Worm (Caenorhabditis elegans) whole organism, mixed stage, embryonic: ENCODE results near the gene cdh-9.

Experiments
- M03D4.4 ChIP-seq: sonication (generic microtip); optimal IDR thresholded peaks from 2 replicates; lab custom pipeline; 2017; ENCODE audit warnings: mild to moderate bottlenecking, missing genetic modification characterization, missing compliant biosample characterization
- bed-3 ChIP-seq: fragments of 200-800 bp; sonication (Bioruptor generic); optimal IDR thresholded peaks from 3 replicates; lab custom pipeline; 2018; ENCODE audit warnings: mild to moderate bottlenecking, missing genetic modification characterization, moderate library complexity, missing compliant biosample characterization
- blmp-1 ChIP-seq: fragments of 150-350 bp; optimal IDR thresholded peaks from 2 replicates; lab custom pipeline; 2014; ENCODE audit warnings: missing biosample characterization, missing genetic modification characterization
- ceh-39 ChIP-seq: fragments of 150-350 bp; optimal IDR thresholded peaks from 2 replicates; lab custom pipeline; 2014; ENCODE audit warnings: missing biosample characterization, missing genetic modification characterization
- ceh-43 ChIP-seq: fragments of 200-800 bp; sonication (Bioruptor generic); optimal IDR thresholded peaks from 2 replicates; lab custom pipeline; 2018; ENCODE audit warnings: mild to moderate bottlenecking, missing genetic modification characterization, moderate library complexity, missing compliant biosample characterization
- ceh-83 ChIP-seq: fragments of 200-800 bp; sonication (Bioruptor generic); optimal IDR thresholded peaks from 2 replicates; lab custom pipeline; 2018; ENCODE audit warnings: mild to moderate bottlenecking, missing genetic modification characterization, missing compliant biosample characterization
- ces-1 ChIP-seq: fragments of 150-350 bp; optimal IDR thresholded peaks from 2 replicates; lab custom pipeline; 2014; ENCODE audit warnings: missing biosample characterization, missing genetic modification reagents, missing genetic modification characterization
- cnd-1 ChIP-seq: fragments of 200-800 bp; sonication (Bioruptor generic); optimal IDR thresholded peaks from 2 replicates; lab custom pipeline; 2018; ENCODE audit warnings: mild to moderate bottlenecking, missing genetic modification characterization, missing compliant biosample characterization
- drap-1 ChIP-seq: fragments of 200-800 bp; sonication (Bioruptor generic); optimal IDR thresholded peaks from 3 replicates; lab custom pipeline; 2018; ENCODE audit warnings: mild to moderate bottlenecking, missing genetic modification characterization, missing compliant biosample characterization
- elt-1 ChIP-seq: sonication (generic microtip); optimal IDR thresholded peaks from 2 replicates; lab custom pipeline; 2017; ENCODE audit warnings: missing genetic modification characterization, mild to moderate bottlenecking, missing compliant biosample characterization, antibody characterized with exemption, moderate library complexity, borderline replicate concordance; ENCODE audit not compliant: insufficient read depth
- elt-3 ChIP-seq: fragments of 150-350 bp; optimal IDR thresholded peaks from 2 replicates; lab custom pipeline; 2014; ENCODE audit warnings: missing biosample characterization, missing genetic modification characterization
- flh-1 ChIP-seq: fragments of 200-800 bp; sonication (Bioruptor generic); optimal IDR thresholded peaks from 2 replicates; lab custom pipeline; 2018; ENCODE audit warnings: mild to moderate bottlenecking, missing genetic modification characterization, moderate library complexity, missing compliant biosample characterization
- ham-2 ChIP-seq: fragments of 200-800 bp; sonication (Bioruptor generic); optimal IDR thresholded peaks from 2 replicates; lab custom pipeline; 2018; ENCODE audit warnings: mild to moderate bottlenecking, missing genetic modification characterization, missing compliant biosample characterization
- hlh-1 ChIP-seq: fragments of 150-350 bp; optimal IDR thresholded peaks from 2 replicates; lab custom pipeline; 2014; ENCODE audit warnings: missing biosample characterization, missing genetic modification reagents, missing genetic modification characterization
- lin-13 ChIP-seq: fragments of 150-350 bp; optimal IDR thresholded peaks from 2 replicates; lab custom pipeline; 2014; ENCODE audit warnings: missing biosample characterization, missing genetic modification characterization
- lin-32 ChIP-seq: fragments of 200-800 bp; sonication (Bioruptor generic); optimal IDR thresholded peaks from 2 replicates; lab custom pipeline; 2018; ENCODE audit warnings: mild to moderate bottlenecking, missing genetic modification characterization, missing compliant biosample characterization
- lsy-2 ChIP-seq: fragments of 150-350 bp; optimal IDR thresholded peaks from 2 replicates; lab custom pipeline; 2014; ENCODE audit warnings: missing biosample characterization, missing genetic modification characterization
- mab-5 ChIP-seq: fragments of 150-350 bp; optimal IDR thresholded peaks from 2 replicates; lab custom pipeline; 2014; ENCODE audit warnings: missing biosample characterization, missing genetic modification characterization
- mep-1 ChIP-seq: fragments of 150-350 bp; optimal IDR thresholded peaks from 2 replicates; lab custom pipeline; 2017; ENCODE audit warnings: missing biosample characterization, missing genetic modification reagents, missing genetic modification characterization, inconsistent platforms
- mls-2 ChIP-seq: sonication (generic microtip); optimal IDR thresholded peaks from 2 replicates; lab custom pipeline; 2016; ENCODE audit warnings: mild to moderate bottlenecking, missing genetic modification characterization, moderate library complexity, missing compliant biosample characterization
- nhr-12 ChIP-seq: fragments of 150-350 bp; optimal IDR thresholded peaks from 2 replicates; lab custom pipeline; 2014; ENCODE audit warnings: missing biosample characterization, missing genetic modification characterization
- nhr-2 ChIP-seq: fragments of 150-350 bp; optimal IDR thresholded peaks from 2 replicates; lab custom pipeline; 2014; ENCODE audit warnings: missing biosample characterization, missing genetic modification characterization
- nhr-237 ChIP-seq: fragments of 150-350 bp; optimal IDR thresholded peaks from 2 replicates; lab custom pipeline; 2014; ENCODE audit warnings: missing biosample characterization, missing genetic modification characterization
- nhr-28 ChIP-seq: fragments of 150-350 bp; optimal IDR thresholded peaks from 2 replicates; lab custom pipeline; 2014; ENCODE audit warnings: missing biosample characterization, missing genetic modification characterization
- nhr-76 ChIP-seq: sonication (generic microtip); optimal IDR thresholded peaks from 2 replicates; lab custom pipeline; 2017; ENCODE audit warnings: missing biosample characterization, missing genetic modification characterization
- pha-4 ChIP-seq: fragments of 150-350 bp; optimal IDR thresholded peaks from 2 replicates; lab custom pipeline; 2018; ENCODE audit warnings: missing biosample characterization, missing genetic modification reagents, missing genetic modification characterization
- sem-2 ChIP-seq: fragments of 200-800 bp; sonication (Bioruptor generic); optimal IDR thresholded peaks from 2 replicates; lab custom pipeline; 2018; ENCODE audit warnings: mild to moderate bottlenecking, missing genetic modification characterization, missing compliant biosample characterization
- snpc-4 ChIP-seq: fragments of 150-350 bp; optimal IDR thresholded peaks from 2 replicates; lab custom pipeline; 2014; ENCODE audit warnings: missing biosample characterization, missing genetic modification characterization
- sptf-1 ChIP-seq: sonication (generic microtip); optimal IDR thresholded peaks from 2 replicates; lab custom pipeline; 2017; ENCODE audit warnings: mild to moderate bottlenecking, missing genetic modification characterization, moderate library complexity, missing compliant biosample characterization
- tbx-8 ChIP-seq: fragments of 200-800 bp; sonication (Bioruptor generic); optimal IDR thresholded peaks from 2 replicates; lab custom pipeline; 2018; ENCODE audit warnings: mild to moderate bottlenecking, missing genetic modification characterization, moderate library complexity, missing compliant biosample characterization
- unc-120 ChIP-seq: sonication (generic microtip); optimal IDR thresholded peaks from 2 replicates; lab custom pipeline; 2017; ENCODE audit warnings: missing genetic modification characterization, missing compliant biosample characterization; ENCODE audit not compliant: poor library complexity, severe bottlenecking
- unc-39 ChIP-seq: fragments of 150-350 bp; optimal IDR thresholded peaks from 2 replicates; lab custom pipeline; 2014; ENCODE audit warnings: missing biosample characterization, missing genetic modification characterization
- unc-62 ChIP-seq: fragments of 150-350 bp; optimal IDR thresholded peaks from 2 replicates; lab custom pipeline; 2014; ENCODE audit warnings: missing biosample characterization, missing genetic modification reagents, missing genetic modification characterization
- zip-8 ChIP-seq: fragments of 150-350 bp; optimal IDR thresholded peaks from 2 replicates; lab custom pipeline; 2014; ENCODE audit warnings: missing biosample characterization, missing genetic modification characterization
- ztf-11 ChIP-seq: fragments of 150-350 bp; optimal IDR thresholded peaks from 2 replicates; lab custom pipeline; 2014; ENCODE audit warnings: missing biosample characterization, missing genetic modification characterization

cdh-9 gene

DNA sequence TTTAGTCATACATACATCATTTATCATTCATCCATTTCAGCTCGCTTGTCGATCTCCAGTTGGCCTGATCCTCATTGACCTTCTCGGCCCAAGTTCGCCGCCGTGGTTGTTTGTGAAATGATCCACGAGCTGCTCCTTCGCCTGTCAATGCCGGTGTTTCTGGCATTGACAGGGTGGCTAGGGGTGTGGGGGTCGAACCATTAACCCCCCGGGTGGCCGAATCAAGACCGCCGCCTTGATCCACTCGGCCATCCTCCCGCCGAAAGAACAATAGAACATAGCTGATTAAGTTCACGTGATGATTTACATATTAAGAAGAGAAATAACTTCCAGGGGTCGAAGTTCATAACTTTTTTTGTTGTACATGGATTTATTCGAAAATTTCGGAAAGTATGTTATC is 7.4 kb downstream of the cdh-9 start, which contains the start of gene F59C12.4 (continued):
- no peak for TF ChIP-seq snpc-4 (tag; lab: Kevin White, UChicago)
- no peak for TF ChIP-seq nhr-76 (tag; lab: Kevin White, UChicago)
- TF ChIP-seq unc-39 = no peak

DNA sequence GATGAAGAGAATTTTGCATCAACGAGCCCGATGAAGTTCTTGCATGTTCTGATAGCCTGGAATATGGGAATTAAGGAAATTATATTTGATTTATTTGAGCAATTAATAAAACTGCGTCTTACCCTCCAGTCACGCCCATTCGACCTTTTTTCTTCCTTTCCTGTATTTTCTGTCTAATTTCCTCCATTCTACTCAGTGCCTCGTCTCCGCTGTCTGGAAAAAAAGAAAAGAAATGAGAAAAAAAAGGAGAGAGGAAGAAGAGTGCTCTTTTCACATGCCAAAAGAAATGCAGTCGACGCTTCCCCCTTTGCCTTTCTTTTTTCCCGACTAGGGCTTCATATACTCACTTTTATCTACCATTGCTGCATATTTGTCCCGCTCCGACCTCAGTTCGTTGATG is 9.1 kb downstream of the cdh-9 start:
- TF ChIP-seq ceh-39 (tag; lab: Kevin White, UChicago) (no peak), lsy-2 (tag; lab: Kevin White, UChicago) (no peak), blmp-1 (tag; lab: Kevin White, UChicago) (no peak), unc-120 (tag; lab: Kevin White, UChicago) (no peak), elt-3 (tag; lab: Kevin White, UChicago) (no peak), unc-62 (GFP tag; lab: Kevin White, UChicago) (no peak), nhr-237 (no peak), snpc-4 (tag; lab: Kevin White, UChicago) (no peak), tbx-8 (GFP tag; lab: Kevin White, UChicago) (no peak), mls-2 (tag; lab: Kevin White, UChicago) (no peak), lin-32 (GFP tag; lab: Kevin White, UChicago) (no peak), mep-1 (tag; lab: Kevin White, UChicago) (no peak), sptf-1 (tag; lab: Kevin White, UChicago) (no peak), nhr-76 (tag; lab: Kevin White, UChicago) (no peak), unc-39 (no peak), ceh-83 (GFP tag; lab: Kevin White, UChicago) (no peak), drap-1 (GFP tag; lab: Kevin White, UChicago) (no peak), elt-1 (tag; lab: Kevin White, UChicago) (no peak), nhr-12 (tag; lab: Kevin White, UChicago) (no peak)

DNA sequence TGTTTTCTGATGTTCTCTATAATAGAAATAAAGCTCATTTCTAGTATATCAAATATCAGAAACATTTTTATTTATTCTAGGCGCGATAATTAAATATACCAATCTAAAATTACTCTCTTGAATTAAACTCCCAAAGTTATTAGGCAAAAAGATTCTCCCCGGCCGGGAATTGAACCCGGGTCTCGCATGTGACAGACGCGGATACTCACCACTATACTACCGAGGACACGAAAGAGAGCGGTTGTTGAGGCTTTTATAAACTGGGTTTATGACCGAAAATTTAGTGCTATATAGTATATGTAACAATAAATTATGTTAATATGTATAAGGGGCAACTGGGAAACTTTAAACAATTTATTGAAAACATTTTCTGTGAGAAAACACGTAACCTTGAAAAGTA is 9.5 kb downstream of the cdh-9 start:
- peak; percentile 72 for TF ChIP-seq ceh-43 (GFP tag; lab: Kevin White, UChicago)
- TF ChIP-seq elt-1 (tag; lab: Kevin White, UChicago) = no peak
- peak; percentile 33 for TF ChIP-seq sem-2 (GFP tag; lab: Kevin White, UChicago)
- TF ChIP-seq M03D4.4 (tag; lab: Kevin White, UChicago) = peak; percentile 80
- no peak for TF ChIP-seq ztf-11
- TF ChIP-seq blmp-1 (tag; lab: Kevin White, UChicago) = no peak
- no peak for TF ChIP-seq mab-5 (tag; lab: Kevin White, UChicago)
- peak; percentile 29 for TF ChIP-seq ham-2 (GFP tag; lab: Kevin White, UChicago)
- peak; percentile 38 for TF ChIP-seq ces-1 (GFP tag; lab: Kevin White, UChicago)
- TF ChIP-seq cnd-1 (tag; lab: Kevin White, UChicago) = peak; percentile 20
- no peak for TF ChIP-seq hlh-1 (tag; lab: Kevin White, UChicago)
- TF ChIP-seq bed-3 (GFP tag; lab: Kevin White, UChicago) = peak; percentile 68
- TF ChIP-seq unc-120 (tag; lab: Kevin White, UChicago) = peak; percentile 66
- peak; percentile 41 for TF ChIP-seq tbx-8 (GFP tag; lab: Kevin White, UChicago)
- no peak for TF ChIP-seq nhr-28 (tag; lab: Kevin White, UChicago)
- TF ChIP-seq lin-13 (tag; lab: Kevin White, UChicago) = no peak
- no peak for TF ChIP-seq flh-1 (GFP tag; lab: Kevin White, UChicago)
- TF ChIP-seq pha-4 (tag; lab: Kevin White, UChicago) = no peak
- no peak for TF ChIP-seq lsy-2 (tag; lab: Kevin White, UChicago)
- peak; percentile 79 for TF ChIP-seq ceh-83 (GFP tag; lab: Kevin White, UChicago)
- no peak for TF ChIP-seq nhr-12 (tag; lab: Kevin White, UChicago)
- TF ChIP-seq zip-8 = no peak
- TF ChIP-seq snpc-4 (tag; lab: Kevin White, UChicago) = no peak
- peak; percentile 81 for TF ChIP-seq sptf-1 (tag; lab: Kevin White, UChicago)
- no peak for TF ChIP-seq unc-62 (GFP tag; lab: Kevin White, UChicago)
- peak; percentile 61 for TF ChIP-seq mls-2 (tag; lab: Kevin White, UChicago)
- TF ChIP-seq unc-39 = no peak
- TF ChIP-seq lin-32 (GFP tag; lab: Kevin White, UChicago) = peak; percentile 44
- peak; percentile 80 for TF ChIP-seq drap-1 (GFP tag; lab: Kevin White, UChicago)
- no peak for TF ChIP-seq ceh-39 (tag; lab: Kevin White, UChicago)
- TF ChIP-seq nhr-2 (tag; lab: Kevin White, UChicago) = no peak
